Worm (Caenorhabditis elegans) whole organism, L4 larva: ENCODE results near the gene C16C10.2.

Experiments used
- F49E8.2 ChIP-seq: sonication (generic microtip); optimal IDR thresholded peaks from 2 replicates; lab custom pipeline; 2016; ENCODE audit warnings: missing compliant biosample characterization, mild to moderate bottlenecking, missing genetic modification characterization, borderline replicate concordance
- R02D3.7 ChIP-seq: fragments of 150-350 bp; sonication (generic microtip); optimal IDR thresholded peaks from 3 replicates; lab custom pipeline; 2014; ENCODE audit warnings: missing biosample characterization, missing genetic modification characterization
- T20F7.1 ChIP-seq: fragments of 200-800 bp; sonication (Bioruptor generic); optimal IDR thresholded peaks from 2 replicates; lab custom pipeline; 2018; ENCODE audit warnings: mild to moderate bottlenecking, missing genetic modification characterization, missing compliant biosample characterization
- Y48G9A.11 ChIP-seq: fragments of 200-800 bp; sonication (Bioruptor generic); IDR thresholded peaks from 2 replicates; pipeline ENCODE4 v1.3.6; 2022; ENCODE audit warnings: missing genetic modification reagents, missing genetic modification characterization, missing compliant biosample characterization
- ZK337.2 ChIP-seq: fragments of 200-800 bp; sonication (Bioruptor generic); IDR thresholded peaks from 2 replicates; pipeline ENCODE4 v1.3.6; 2022; ENCODE audit warnings: missing genetic modification reagents, missing genetic modification characterization, missing compliant biosample characterization
- aha-1 ChIP-seq: fragments of 150-350 bp; peaks from one replicate; lab custom pipeline; 2014; ENCODE audit warnings: missing biosample characterization, missing genetic modification characterization
- ama-1 ChIP-seq: fragments of 150-350 bp; optimal IDR thresholded peaks from 2 replicates; lab custom pipeline; 2014; ENCODE audit warnings: inconsistent platforms, mixed read lengths
- ceh-20 ChIP-seq: fragments of 200-800 bp; sonication (Bioruptor generic); IDR thresholded peaks from 2 replicates; pipeline ENCODE4 v1.3.6; 2022; ENCODE audit warnings: missing genetic modification reagents, missing genetic modification characterization, missing compliant biosample characterization
- ceh-28 ChIP-seq: fragments of 150-350 bp; optimal IDR thresholded peaks from 2 replicates; lab custom pipeline; 2014; ENCODE audit warnings: missing biosample characterization, missing genetic modification reagents, missing genetic modification characterization
- ceh-32 ChIP-seq: sonication (generic microtip); optimal IDR thresholded peaks from 2 replicates; lab custom pipeline; 2016; ENCODE audit warnings: mild to moderate bottlenecking, missing genetic modification characterization, missing compliant biosample characterization; ENCODE audit not compliant: poor library complexity
- ceh-82 ChIP-seq: sonication (generic microtip); optimal IDR thresholded peaks from 2 replicates; lab custom pipeline; 2017; ENCODE audit warnings: missing biosample characterization, missing genetic modification characterization
- ctbp-1 ChIP-seq: fragments of 200-800 bp; sonication (Bioruptor generic); IDR thresholded peaks from 2 replicates; pipeline ENCODE4 v1.3.6; 2022; ENCODE audit warnings: missing genetic modification reagents, missing genetic modification characterization, missing compliant biosample characterization
- daf-12 ChIP-seq: fragments of 150-350 bp; optimal IDR thresholded peaks from 2 replicates; lab custom pipeline; 2014; ENCODE audit warnings: missing biosample characterization, missing genetic modification reagents, missing genetic modification characterization
- daf-16 ChIP-seq, 3 experiments: sonication (generic microtip); optimal IDR thresholded peaks; 2 replicates each; lab custom pipeline; 2016 to 2017; ENCODE audit warnings: missing genetic modification characterization in 3 of 3, missing genetic modification reagents in 3 of 3, mild to moderate bottlenecking in 2 of 3, missing compliant biosample characterization in 2 of 3, missing biosample characterization in 1 of 3, moderate library complexity in 1 of 3
- daf-19 ChIP-seq: fragments of 200-800 bp; sonication (Bioruptor generic); conservative IDR thresholded peaks from 2 replicates; pipeline ENCODE4 v1.3.6; 2022; ENCODE audit warnings: missing genetic modification characterization, missing compliant biosample characterization
- daf-8 ChIP-seq: fragments of 200-800 bp; sonication (Bioruptor generic); IDR thresholded peaks from 2 replicates; pipeline ENCODE4 v1.3.6; 2022; ENCODE audit warnings: missing genetic modification characterization, missing compliant biosample characterization
- dmd-8 ChIP-seq: fragments of 200-800 bp; sonication (Bioruptor generic); IDR thresholded peaks from 2 replicates; pipeline ENCODE4 v1.3.6; 2022; ENCODE audit warnings: missing genetic modification characterization, missing compliant biosample characterization
- dve-1 ChIP-seq: sonication (generic microtip); optimal IDR thresholded peaks from 2 replicates; lab custom pipeline; 2017; ENCODE audit warnings: antibody characterized with exemption, mild to moderate bottlenecking, missing genetic modification characterization, missing compliant biosample characterization; ENCODE audit not compliant: insufficient read depth
- egl-27 ChIP-seq: sonication (generic microtip); optimal IDR thresholded peaks from 3 replicates; lab custom pipeline; 2017; ENCODE audit warnings: missing biosample characterization, missing genetic modification reagents, missing genetic modification characterization
- egl-43 ChIP-seq: fragments of 200-800 bp; sonication (Bioruptor generic); IDR thresholded peaks from 2 replicates; pipeline ENCODE4 v1.3.6; 2022; ENCODE audit warnings: missing genetic modification reagents, missing genetic modification characterization, missing compliant biosample characterization
- fkh-10 ChIP-seq: fragments of 150-350 bp; optimal IDR thresholded peaks from 2 replicates; lab custom pipeline; 2014; ENCODE audit warnings: missing biosample characterization, missing genetic modification reagents, missing genetic modification characterization
- fos-1 ChIP-seq: fragments of 150-350 bp; optimal IDR thresholded peaks from 2 replicates; lab custom pipeline; 2014; ENCODE audit warnings: missing biosample characterization, missing genetic modification characterization
- gei-8 ChIP-seq: fragments of 200-800 bp; sonication (Bioruptor generic); optimal IDR thresholded peaks from 2 replicates; lab custom pipeline; 2018; ENCODE audit warnings: mild to moderate bottlenecking, missing genetic modification characterization, missing compliant biosample characterization
- hmg-1.1 ChIP-seq: fragments of 200-800 bp; sonication (Bioruptor generic); IDR thresholded peaks from 2 replicates; pipeline ENCODE4 v1.3.6; 2022; ENCODE audit warnings: missing genetic modification reagents, missing genetic modification characterization, missing compliant biosample characterization
- lim-7 ChIP-seq: fragments of 200-800 bp; sonication (Bioruptor generic); IDR thresholded peaks from 2 replicates; pipeline ENCODE4 v1.3.6; 2022; ENCODE audit warnings: missing genetic modification characterization, missing compliant biosample characterization
- lin-13 ChIP-seq: fragments of 150-350 bp; optimal IDR thresholded peaks from 2 replicates; lab custom pipeline; 2014; ENCODE audit warnings: missing biosample characterization, missing genetic modification reagents, missing genetic modification characterization
- lin-15B ChIP-seq: fragments of 150-350 bp; sonication (generic microtip); optimal IDR thresholded peaks from 3 replicates; lab custom pipeline; 2014; ENCODE audit warnings: missing biosample characterization, missing genetic modification characterization
- lin-38 ChIP-seq: fragments of 200-800 bp; sonication (Bioruptor generic); IDR thresholded peaks from 2 replicates; pipeline ENCODE4 v1.3.6; 2022; ENCODE audit warnings: missing genetic modification reagents, missing genetic modification characterization, missing compliant biosample characterization
- lir-3 ChIP-seq: sonication (generic microtip); optimal IDR thresholded peaks from 2 replicates; lab custom pipeline; 2016; ENCODE audit warnings: mild to moderate bottlenecking, missing genetic modification characterization, missing compliant biosample characterization
- lsy-2 ChIP-seq, 2 experiments: fragments of 150-350 bp in 1 of 2; sonication (generic microtip) in 1 of 2; optimal IDR thresholded peaks; 2 replicates each; lab custom pipeline; 2014 to 2017; ENCODE audit warnings: missing biosample characterization in 2 of 2, missing genetic modification characterization in 2 of 2
- madf-5 ChIP-seq, 2 experiments: fragments of 200-800 bp; sonication (Bioruptor generic); IDR thresholded peaks; 2 replicates each; pipeline ENCODE4 v1.3.6; 2022; ENCODE audit warnings: missing compliant biosample characterization in 2 of 2, missing genetic modification characterization in 2 of 2
- mdt-29 ChIP-seq: fragments of 200-800 bp; sonication (Bioruptor generic); IDR thresholded peaks from 2 replicates; pipeline ENCODE4 v1.3.6; 2022; ENCODE audit warnings: missing genetic modification reagents, missing genetic modification characterization, missing compliant biosample characterization
- mes-2 ChIP-seq: sonication (generic microtip); optimal IDR thresholded peaks from 2 replicates; lab custom pipeline; 2016; ENCODE audit warnings: missing genotype, mild to moderate bottlenecking, missing genetic modification characterization, missing compliant biosample characterization; ENCODE audit not compliant: poor library complexity, severe bottlenecking
- mxl-2 ChIP-seq: fragments of 200-800 bp; sonication (Bioruptor generic); conservative IDR thresholded peaks from 2 replicates; pipeline ENCODE4 v1.3.6; 2022; ENCODE audit warnings: missing genetic modification reagents, missing genetic modification characterization, missing compliant biosample characterization
- nhr-102 ChIP-seq: sonication (generic microtip); optimal IDR thresholded peaks from 2 replicates; lab custom pipeline; 2016; ENCODE audit warnings: mild to moderate bottlenecking, missing genetic modification characterization, moderate library complexity, missing compliant biosample characterization
- nhr-11 ChIP-seq: fragments of 150-350 bp; optimal IDR thresholded peaks from 2 replicates; lab custom pipeline; 2014; ENCODE audit warnings: missing biosample characterization, missing genetic modification characterization
- nhr-111 ChIP-seq: fragments of 200-800 bp; sonication (Bioruptor generic); optimal IDR thresholded peaks from 2 replicates; lab custom pipeline; 2018; ENCODE audit warnings: mild to moderate bottlenecking, missing genetic modification characterization, missing compliant biosample characterization
- nhr-237 ChIP-seq: sonication (generic microtip); optimal IDR thresholded peaks from 2 replicates; lab custom pipeline; 2017; ENCODE audit warnings: missing biosample characterization, missing genetic modification characterization
- nhr-25 ChIP-seq: sonication (generic microtip); optimal IDR thresholded peaks from 2 replicates; lab custom pipeline; 2017; ENCODE audit warnings: missing genetic modification characterization, mild to moderate bottlenecking, missing compliant biosample characterization, antibody characterized with exemption, moderate library complexity, borderline replicate concordance; ENCODE audit not compliant: insufficient read depth
- nhr-28 ChIP-seq: fragments of 150-350 bp; optimal IDR thresholded peaks from 2 replicates; lab custom pipeline; 2014; ENCODE audit warnings: missing biosample characterization, missing genetic modification characterization
- nhr-41 ChIP-seq: fragments of 200-800 bp; sonication (Bioruptor generic); IDR thresholded peaks from 2 replicates; pipeline ENCODE4 v1.3.6; 2022; ENCODE audit warnings: missing genetic modification reagents, missing genetic modification characterization, missing compliant biosample characterization
- nhr-48 ChIP-seq: sonication (generic microtip); optimal IDR thresholded peaks from 2 replicates; lab custom pipeline; 2016; ENCODE audit warnings: mild to moderate bottlenecking, missing genetic modification characterization, missing compliant biosample characterization
- nhr-76 ChIP-seq: fragments of 150-350 bp; optimal IDR thresholded peaks from 2 replicates; lab custom pipeline; 2014; ENCODE audit warnings: missing biosample characterization, missing genetic modification characterization
- php-3 ChIP-seq: fragments of 200-800 bp; sonication (Bioruptor generic); IDR thresholded peaks from 2 replicates; pipeline ENCODE4 v1.3.6; 2022; ENCODE audit warnings: missing genetic modification reagents, missing genetic modification characterization, missing compliant biosample characterization
- rbr-2 ChIP-seq: sonication (generic microtip); optimal IDR thresholded peaks from 2 replicates; lab custom pipeline; 2016; ENCODE audit warnings: missing genotype, missing genetic modification characterization, missing compliant biosample characterization
- snpc-1.2 ChIP-seq: fragments of 200-800 bp; sonication (Bioruptor generic); IDR thresholded peaks from 2 replicates; pipeline ENCODE4 v1.3.6; 2022; ENCODE audit warnings: missing genetic modification reagents, missing genetic modification characterization, missing compliant biosample characterization
- spr-1 ChIP-seq: sonication (generic microtip); optimal IDR thresholded peaks from 2 replicates; lab custom pipeline; 2016; ENCODE audit warnings: mild to moderate bottlenecking, missing genetic modification characterization, missing compliant biosample characterization
- unc-62 ChIP-seq, 3 experiments: fragments of 150-350 bp in 1 of 3; sonication (generic microtip); optimal IDR thresholded peaks in 2 of 3; peaks in 1 of 3; 1 replicate in 1 of 3; 2 replicates in 2 of 3; lab custom pipeline; 2014 to 2017; ENCODE audit warnings: missing biosample characterization in 3 of 3, missing genetic modification characterization in 3 of 3, missing genetic modification reagents in 3 of 3, missing genotype in 1 of 3
- zag-1 ChIP-seq: fragments of 150-350 bp; optimal IDR thresholded peaks from 2 replicates; lab custom pipeline; 2014; ENCODE audit warnings: missing biosample characterization, missing genetic modification characterization
- zip-2 ChIP-seq: fragments of 150-350 bp; optimal IDR thresholded peaks from 2 replicates; lab custom pipeline; 2014; ENCODE audit warnings: missing biosample characterization, missing genetic modification characterization

The C16C10.2 gene

DNA sequence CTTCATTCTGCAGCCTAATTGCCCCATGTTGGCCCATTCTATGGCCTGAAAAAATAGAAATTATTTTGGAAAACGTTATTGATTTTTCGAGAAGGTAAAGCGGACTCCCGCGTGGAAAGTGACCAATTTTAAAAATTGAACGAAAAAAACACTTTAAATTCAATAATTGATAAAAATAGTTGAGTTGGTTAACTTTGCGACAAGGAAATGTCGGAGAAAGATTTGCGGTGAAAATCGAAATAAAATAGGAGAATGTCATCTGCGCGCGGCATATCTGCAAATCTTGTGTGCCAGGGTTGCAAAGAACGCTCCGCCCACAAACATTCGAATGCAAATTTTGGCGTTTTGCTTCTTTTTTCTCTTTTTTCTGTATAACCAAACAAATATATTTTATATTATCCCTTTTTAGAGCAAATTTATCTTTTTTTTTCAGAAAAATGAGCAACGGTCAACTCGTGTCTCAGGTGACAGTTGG, 7.5 kb downstream of the C16C10.2 start, which contains the start of the genes rnf-121 and C16C10.4 (continued):
- TF ChIP-seq zag-1 (tag; lab: Kevin White, UChicago) (no peak), daf-16 (GFP tag; optimal IDR thresholded peaks at IDR 0.05; lab: Kevin White, UChicago) (peak in 1 of 2 experiments; percentile 70), daf-16 (tag; optimal IDR thresholded peaks at IDR 0.05; lab: Kevin White, UChicago) (no peak), lin-13 (GFP tag; lab: Kevin White, UChicago) (no peak), rbr-2 (tag; lab: Kevin White, UChicago) (peak; percentile 54), fos-1 (tag; lab: Kevin White, UChicago) (no peak), lsy-2 (tag; optimal IDR thresholded peaks at IDR 0.05; lab: Kevin White, UChicago) (peak in 1 of 2 experiments; percentile 71), nhr-25 (no peak), lin-15B (tag; lab: Kevin White, UChicago) (no peak), nhr-102 (tag; lab: Kevin White, UChicago) (peak; percentile 67), nhr-76 (tag; lab: Kevin White, UChicago) (no peak), nhr-111 (GFP tag; lab: Kevin White, UChicago) (no peak), nhr-237 (no peak), fkh-10 (GFP tag; lab: Kevin White, UChicago) (no peak), ceh-32 (no peak), R02D3.7 (tag; lab: Kevin White, UChicago) (no peak), mdt-29 (no peak), dmd-8 (GFP tag; lab: Robert Waterston, UW) (no peak), ctbp-1 (GFP tag; lab: Robert Waterston, UW) (no peak), Y48G9A.11 (GFP tag; lab: Robert Waterston, UW) (peak; percentile 63; the same call in 1 of the 2 replicates), ceh-82 (tag; lab: Kevin White, UChicago) (no peak), daf-19 (GFP tag; lab: Robert Waterston, UW) (0 out of 2 replicates have a peak, but pooled peaks have one; percentile 54), aha-1 (tag; lab: Kevin White, UChicago) (peak; percentile 45), spr-1 (peak; percentile 77), F49E8.2 (tag; lab: Kevin White, UChicago) (peak; percentile 29), ceh-28 (tag; lab: Kevin White, UChicago) (peak; percentile 4), unc-62 (GFP tag; optimal IDR thresholded peaks at IDR 0.05 in 1 of 2; lab: Kevin White, UChicago) (no peak), unc-62 (tag; optimal IDR thresholded peaks at IDR 0.05; lab: Kevin White, UChicago) (no peak), gei-8 (GFP tag; lab: Kevin White, UChicago) (no peak), ceh-20 (no peak), dve-1 (tag; lab: Kevin White, UChicago) (peak; percentile 29), T20F7.1 (GFP tag; lab: Kevin White, UChicago) (no peak), hmg-1.1 (peak; percentile 63), zip-2 (tag; lab: Kevin White, UChicago) (peak; percentile 23), lim-7 (GFP tag; lab: Robert Waterston, UW) (peak; percentile 58; the same call in 1 of the 2 replicates), nhr-28 (tag; lab: Kevin White, UChicago) (no peak), madf-5 (GFP tag; IDR thresholded peaks at IDR 0.05; lab: Robert Waterston, UW) (no peak), daf-12 (tag; lab: Kevin White, UChicago) (no peak), ZK337.2 (GFP tag; lab: Robert Waterston, UW) (no peak), php-3 (GFP tag; lab: Robert Waterston, UW) (no peak), nhr-48 (tag; lab: Kevin White, UChicago) (peak; percentile 30), mxl-2 (GFP tag; lab: Robert Waterston, UW) (no peak), egl-43 (GFP tag; lab: Robert Waterston, UW) (no peak), nhr-11 (tag; lab: Kevin White, UChicago) (no peak), lin-38 (GFP tag; lab: Robert Waterston, UW) (peak; percentile 74), nhr-41 (no peak), snpc-1.2 (peak; percentile 46; the same call in 1 of the 2 replicates), ama-1 (peak; percentile 9), lir-3 (tag; lab: Kevin White, UChicago) (no peak), mes-2 (peak; percentile 95), daf-8 (no peak), egl-27 (tag; lab: Kevin White, UChicago) (no peak)
